Worm (Caenorhabditis elegans): Measurements from ENCODE around the gene moc-2.

ce11 chrV:6517305-6518224 is 13.6 kb upstream of the moc-2 start:
- TF ChIP-seq ama-1 (optimal IDR thresholded peaks at IDR 0.05), result no peak
- TF ChIP-seq ets-7 (tag; optimal IDR thresholded peaks at IDR 0.05), result no peak
- TF ChIP-seq F13C5.2 (tag; optimal IDR thresholded peaks at IDR 0.05), result no peak
- TF ChIP-seq flt-1 (GFP tag; IDR thresholded peaks at IDR 0.05), result no peak
- no peak for TF ChIP-seq ceh-36 (tag; optimal IDR thresholded peaks at IDR 0.05)
- TF ChIP-seq tra-4 (tag; optimal IDR thresholded peaks at IDR 0.05), result no peak

Data from whole organism, early embryonic.